Worm (Caenorhabditis elegans): ENCODE results near the gene Y9C9A.13.

- TF ChIP-seq unc-3 (GFP tag; conservative IDR thresholded peaks at IDR 0.05) (no peak), unc-3 (tag; optimal IDR thresholded peaks at IDR 0.05) (no peak), tbx-7 (tag; optimal IDR thresholded peaks at IDR 0.05) (no peak), ceh-14 (tag; optimal IDR thresholded peaks at IDR 0.05) (no peak), elt-2 (tag; optimal IDR thresholded peaks at IDR 0.05) (no peak)
Observed at ce11 chrIV:4963834-4964233, 5.5 kb downstream of the Y9C9A.13 start, which contains the start of gene txt-3.
